Worm (Caenorhabditis elegans) whole organism, late embryonic: ENCODE measurements around the gene K02C4.5.

ENCODE experiments used
- F13H6.1 ChIP-seq: sonication (generic microtip); optimal IDR thresholded peaks from 2 replicates; lab custom pipeline; 2016; ENCODE audit warnings: missing genetic modification characterization, missing compliant biosample characterization
- ama-1 ChIP-seq: fragments of 150-350 bp; optimal IDR thresholded peaks from 2 replicates; lab custom pipeline; 2014
- ceh-18 ChIP-seq: sonication (generic microtip); optimal IDR thresholded peaks from 2 replicates; lab custom pipeline; 2016; ENCODE audit warnings: missing genetic modification characterization, missing compliant biosample characterization
- ceh-34 ChIP-seq: sonication (generic microtip); optimal IDR thresholded peaks from 2 replicates; lab custom pipeline; 2016; ENCODE audit warnings: mild to moderate bottlenecking, missing genetic modification characterization, missing compliant biosample characterization
- eyg-1 ChIP-seq: sonication (generic microtip); optimal IDR thresholded peaks from 2 replicates; lab custom pipeline; 2016; ENCODE audit warnings: missing genotype, missing genetic modification characterization, missing compliant biosample characterization
- pag-3 ChIP-seq: sonication (generic microtip); optimal IDR thresholded peaks from 2 replicates; lab custom pipeline; 2016; ENCODE audit warnings: missing compliant biosample characterization, missing genetic modification characterization, borderline replicate concordance
- tbx-2 ChIP-seq: sonication (generic microtip); optimal IDR thresholded peaks from 2 replicates; lab custom pipeline; 2016; ENCODE audit warnings: missing genetic modification characterization, missing compliant biosample characterization
- tbx-7 ChIP-seq: sonication (generic microtip); optimal IDR thresholded peaks from 2 replicates; lab custom pipeline; 2016; ENCODE audit warnings: missing genotype, missing genetic modification characterization, missing compliant biosample characterization
- unc-55 ChIP-seq: sonication (generic microtip); optimal IDR thresholded peaks from 2 replicates; lab custom pipeline; 2017; ENCODE audit warnings: missing biosample characterization, missing genetic modification reagents, missing genetic modification characterization
- ztf-16 ChIP-seq: sonication (generic microtip); optimal IDR thresholded peaks from 2 replicates; lab custom pipeline; 2017; ENCODE audit warnings: missing genetic modification characterization, missing compliant biosample characterization

DNA sequence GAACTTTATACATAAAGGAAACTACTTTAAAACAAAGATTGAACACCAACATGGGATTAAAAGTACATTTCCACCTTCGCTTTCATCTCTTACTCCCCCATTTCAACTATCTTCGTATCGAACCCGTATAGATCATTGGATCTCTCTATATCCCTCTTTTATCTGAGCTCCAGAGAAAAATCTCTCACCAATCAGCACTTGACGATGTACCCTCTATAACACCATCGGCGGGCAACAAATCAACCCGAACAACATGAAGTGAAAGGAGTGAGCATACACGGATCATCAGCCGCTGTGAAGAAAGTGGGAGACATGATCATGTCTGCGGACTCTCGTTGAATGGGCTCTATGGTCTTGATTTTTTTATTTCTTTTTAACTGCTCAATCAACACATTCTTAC is 39.2 kb downstream of the K02C4.5 start:
- no peak for TF ChIP-seq tbx-7 (tag; lab: Kevin White, UChicago)
- no peak for TF ChIP-seq ztf-16
- TF ChIP-seq tbx-2 (tag; lab: Kevin White, UChicago), result no peak
- TF ChIP-seq ceh-34 (tag; lab: Kevin White, UChicago), result no peak
- no peak for TF ChIP-seq pag-3
- TF ChIP-seq F13H6.1 (tag; lab: Kevin White, UChicago), result no peak
- no peak for TF ChIP-seq unc-55 (GFP tag; lab: Kevin White, UChicago)
- no peak for TF ChIP-seq ama-1 (lab: Kevin White, UChicago)
- no peak for TF ChIP-seq ceh-18 (tag; lab: Kevin White, UChicago)
- TF ChIP-seq eyg-1 (tag; lab: Kevin White, UChicago), result no peak
